Worm (Caenorhabditis elegans): Measurements from ENCODE around the gene T05A8.7.

- TF ChIP-seq him-1 (tag; optimal IDR thresholded peaks at IDR 0.05) (no peak), W03F9.2 (tag; optimal IDR thresholded peaks at IDR 0.05) (no peak), dao-5 (tag; optimal IDR thresholded peaks at IDR 0.05) (no peak)
These were observed 43.6 kb upstream of the T05A8.7 start for ce11 chrII:2785787-2786186.

Measured in whole organism, L4/young adult.